Worm (Caenorhabditis elegans) whole organism, midembryonic: ENCODE measurements around the gene T21E8.7.

Source experiments
- T22C8.4 ChIP-seq: fragments of 200-800 bp; sonication (Bioruptor generic); IDR thresholded peaks from 2 replicates; pipeline ENCODE4 v1.3.6; 2022; ENCODE audit warnings: missing genetic modification characterization, missing compliant biosample characterization
- cog-1 ChIP-seq: sonication (generic microtip); optimal IDR thresholded peaks from 2 replicates; lab custom pipeline; 2016; ENCODE audit warnings: missing genetic modification characterization, missing compliant biosample characterization
- flt-1 ChIP-seq: fragments of 200-800 bp; sonication (Bioruptor generic); IDR thresholded peaks from 2 replicates; pipeline ENCODE4 v1.3.6; 2022; ENCODE audit warnings: missing genetic modification characterization, missing compliant biosample characterization
- med-1 ChIP-seq: sonication (generic microtip); optimal IDR thresholded peaks from 2 replicates; lab custom pipeline; 2017; ENCODE audit warnings: missing genetic modification characterization, mild to moderate bottlenecking, missing compliant biosample characterization, antibody characterized with exemption, missing genetic modification reagents; ENCODE audit not compliant: insufficient read depth
- ref-1 ChIP-seq: fragments of 200-800 bp; sonication (Bioruptor generic); conservative IDR thresholded peaks from 2 replicates; pipeline ENCODE4 v1.3.6; 2022; ENCODE audit warnings: missing genetic modification reagents, missing genetic modification characterization, missing compliant biosample characterization
- tab-1 ChIP-seq: fragments of 200-800 bp; sonication (Bioruptor generic); IDR thresholded peaks from 2 replicates; pipeline ENCODE4 v1.3.6; 2022; ENCODE audit warnings: missing genetic modification characterization, missing compliant biosample characterization
- ztf-23 ChIP-seq: fragments of 200-800 bp; sonication (Bioruptor generic); IDR thresholded peaks from 2 replicates; pipeline ENCODE4 v1.3.6; 2022; ENCODE audit warnings: missing genetic modification reagents, missing genetic modification characterization, missing compliant biosample characterization
- ztf-29 ChIP-seq: fragments of 200-800 bp; sonication (Bioruptor generic); IDR thresholded peaks from 2 replicates; pipeline ENCODE4 v1.3.6; 2022; ENCODE audit warnings: missing genetic modification reagents, missing genetic modification characterization, missing compliant biosample characterization

DNA sequence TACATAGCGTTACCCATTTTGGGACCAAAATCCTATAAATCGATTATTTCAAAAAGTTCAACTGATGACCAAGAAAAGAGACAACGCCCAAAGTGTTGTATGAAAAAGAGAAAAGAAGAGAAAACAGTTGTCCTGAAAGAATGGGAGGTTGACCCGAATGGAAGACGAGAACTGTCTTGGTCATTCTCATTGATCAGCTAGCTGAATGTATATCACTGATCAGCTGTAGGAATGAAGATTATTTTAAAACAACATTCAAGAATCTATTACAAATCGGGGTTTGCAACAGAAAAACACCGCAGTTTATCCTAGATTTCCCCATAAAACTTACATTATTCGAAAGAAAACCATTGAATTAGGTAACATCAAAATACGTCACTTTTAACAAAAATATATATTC, 7.2 kb downstream of the T21E8.7 start, which contains the start of gene F47B10.5:
- TF ChIP-seq med-1 (no peak), ztf-23 (GFP tag; lab: Robert Waterston, UW) (no peak), tab-1 (GFP tag; lab: Robert Waterston, UW) (no peak), ztf-29 (GFP tag; lab: Robert Waterston, UW) (no peak), T22C8.4 (GFP tag; lab: Robert Waterston, UW) (no peak), ref-1 (GFP tag; lab: Robert Waterston, UW) (no peak), flt-1 (GFP tag; lab: Robert Waterston, UW) (no peak), cog-1 (tag; lab: Kevin White, UChicago) (no peak)
